Fruit fly (Drosophila melanogaster) whole organism, embryonic: ENCODE measurements around the gene Rrp46.

Source experiments
- Ada2b ChIP-seq: fragments of 200-800 bp; sonication (Bioruptor generic); IDR thresholded peaks from 2 replicates; pipeline ENCODE4 v1.3.6; 2022; ENCODE audit warnings: missing biosample characterization, missing genetic modification characterization
- Adf1 ChIP-seq: fragments of 200-800 bp; sonication (Bioruptor generic); IDR thresholded peaks from 2 replicates; pipeline ENCODE4 v1.3.6; 2022; ENCODE audit warnings: missing biosample characterization, missing genetic modification characterization
- Atf-2 ChIP-seq: fragments of 200-800 bp; sonication (Bioruptor generic); optimal IDR thresholded peaks from 2 replicates; lab custom pipeline; 2016; ENCODE audit warnings: missing biosample characterization, missing genetic modification characterization
- CG11456 ChIP-seq: fragments of 200-800 bp; sonication (Bioruptor generic); IDR thresholded peaks from 3 replicates; pipeline ENCODE4 v1.3.6; 2022; ENCODE audit warnings: missing biosample characterization, missing genetic modification characterization
- CG12155 ChIP-seq: fragments of 200-800 bp; sonication (Bioruptor generic); optimal IDR thresholded peaks from 3 replicates; lab custom pipeline; 2016; ENCODE audit warnings: missing biosample characterization, missing genetic modification characterization
- CG15601 ChIP-seq: fragments of 200-800 bp; sonication (Bioruptor generic); optimal IDR thresholded peaks from 3 replicates; lab custom pipeline; 2019; ENCODE audit warnings: missing biosample characterization, mild to moderate bottlenecking, missing genetic modification characterization, moderate library complexity
- CG1647 ChIP-seq: fragments of 200-800 bp; sonication (Bioruptor generic); optimal IDR thresholded peaks from 3 replicates; lab custom pipeline; 2016; ENCODE audit warnings: missing biosample characterization, missing genetic modification characterization
- CG17829 ChIP-seq: fragments of 200-800 bp; optimal IDR thresholded peaks from 2 replicates; lab custom pipeline; 2019; ENCODE audit warnings: missing biosample characterization, mild to moderate bottlenecking, missing genetic modification characterization, moderate library complexity
- CG18011 ChIP-seq: fragments of 200-800 bp; sonication (Bioruptor generic); optimal IDR thresholded peaks from 2 replicates; lab custom pipeline; 2017; ENCODE audit warnings: missing biosample characterization, missing genetic modification characterization, mild to moderate bottlenecking, moderate library complexity, missing genotype
- CG2875 ChIP-seq: fragments of 200-800 bp; sonication (Bioruptor generic); optimal IDR thresholded peaks from 2 replicates; lab custom pipeline; 2017; ENCODE audit warnings: missing biosample characterization, mild to moderate bottlenecking, missing genetic modification characterization, missing genetic modification reagents
- CG3995 ChIP-seq: fragments of 200-800 bp; sonication (Bioruptor generic); optimal IDR thresholded peaks from 3 replicates; lab custom pipeline; 2016; ENCODE audit warnings: missing biosample characterization, missing genetic modification characterization
- CG4424 ChIP-seq: fragments of 200-800 bp; sonication (Bioruptor generic); optimal IDR thresholded peaks from 3 replicates; lab custom pipeline; 2016; ENCODE audit warnings: missing biosample characterization, missing genetic modification characterization
- CG5245 ChIP-seq: fragments of 200-800 bp; sonication (Bioruptor generic); optimal IDR thresholded peaks from 3 replicates; lab custom pipeline; 2016; ENCODE audit warnings: missing biosample characterization, missing genetic modification characterization
- CG5953 ChIP-seq: fragments of 200-800 bp; sonication (Bioruptor generic); IDR thresholded peaks from 2 replicates; pipeline ENCODE4 v1.3.6; 2022; ENCODE audit warnings: missing biosample characterization, missing genetic modification characterization
- CG6683 ChIP-seq: fragments of 200-800 bp; sonication (Bioruptor generic); optimal IDR thresholded peaks from 2 replicates; lab custom pipeline; 2017; ENCODE audit warnings: missing biosample characterization, mild to moderate bottlenecking, missing genetic modification characterization, missing genetic modification reagents
- CG8281 ChIP-seq: fragments of 200-800 bp; sonication (Bioruptor generic); optimal IDR thresholded peaks from 2 replicates; lab custom pipeline; 2018; ENCODE audit warnings: missing biosample characterization, mild to moderate bottlenecking, missing genetic modification characterization, moderate library complexity
- Dll ChIP-seq: fragments of 200-800 bp; sonication (Bioruptor generic); IDR thresholded peaks from 4 replicates; pipeline ENCODE4 v1.3.6; 2022; ENCODE audit warnings: missing biosample characterization, missing genetic modification characterization; ENCODE audit not compliant: partially characterized antibody
- Doc2 ChIP-seq: fragments of 200-800 bp; sonication (Bioruptor generic); IDR thresholded peaks from 2 replicates; pipeline ENCODE4 v1.3.6; 2022; ENCODE audit warnings: missing biosample characterization, missing genetic modification characterization
- Eip74EF ChIP-seq, 2 experiments: fragments of 200-800 bp in 1 of 2; fragments of >200 bp in 1 of 2; sonication (Bioruptor generic) in 1 of 2; optimal IDR thresholded peaks; 2 replicates each; lab custom pipeline; 2017 to 2019; ENCODE audit warnings: missing biosample characterization in 2 of 2, missing genetic modification characterization in 2 of 2, mild to moderate bottlenecking in 1 of 2, moderate library complexity in 1 of 2
- Elba2 ChIP-seq: fragments of 200-800 bp; sonication (Bioruptor generic); optimal IDR thresholded peaks from 3 replicates; lab custom pipeline; 2016; ENCODE audit warnings: missing biosample characterization, missing genetic modification characterization
- Fer3 ChIP-seq: fragments of 200-800 bp; sonication (Bioruptor generic); optimal IDR thresholded peaks from 2 replicates; lab custom pipeline; 2018; ENCODE audit warnings: missing biosample characterization, mild to moderate bottlenecking, missing genetic modification characterization, moderate library complexity
- Hr78 ChIP-seq, 2 experiments: fragments of 200-800 bp in 1 of 2; fragments of >200 bp in 1 of 2; sonication (Bioruptor generic) in 1 of 2; optimal IDR thresholded peaks; 2 replicates each; lab custom pipeline; 2017 to 2019; ENCODE audit warnings: missing biosample characterization in 2 of 2, missing genetic modification characterization in 2 of 2, mild to moderate bottlenecking in 1 of 2, moderate library complexity in 1 of 2
- Lhr ChIP-seq: fragments of 200-800 bp; sonication (Bioruptor generic); optimal IDR thresholded peaks from 3 replicates; lab custom pipeline; 2017; ENCODE audit warnings: mild to moderate bottlenecking, missing biosample characterization, missing genetic modification reagents, missing genetic modification characterization
- NFAT ChIP-seq: fragments of 200-800 bp; sonication (Bioruptor generic); IDR thresholded peaks from 2 replicates; pipeline ENCODE4 v1.3.6; 2022; ENCODE audit warnings: missing biosample characterization, missing genetic modification characterization
- Nf-YC ChIP-seq: fragments of 200-800 bp; optimal IDR thresholded peaks from 3 replicates; lab custom pipeline; 2019; ENCODE audit warnings: missing biosample characterization, mild to moderate bottlenecking, missing genetic modification characterization, moderate library complexity
- Sox100B ChIP-seq: fragments of 200-800 bp; sonication (Bioruptor generic); optimal IDR thresholded peaks from 3 replicates; lab custom pipeline; 2018; ENCODE audit warnings: missing biosample characterization, mild to moderate bottlenecking, missing genetic modification characterization
- Vsx1 ChIP-seq: fragments of 200-800 bp; sonication (Bioruptor generic); optimal IDR thresholded peaks from 2 replicates; lab custom pipeline; 2017; ENCODE audit warnings: missing biosample characterization, mild to moderate bottlenecking, missing genetic modification characterization, missing genetic modification reagents
- bigmax ChIP-seq: fragments of 200-800 bp; sonication (Bioruptor generic); optimal IDR thresholded peaks from 2 replicates; lab custom pipeline; 2018; ENCODE audit warnings: missing biosample characterization, mild to moderate bottlenecking, missing genetic modification characterization
- cas ChIP-seq: fragments of 200-800 bp; sonication (Bioruptor generic); IDR thresholded peaks from 2 replicates; pipeline ENCODE4 v1.3.6; 2022; ENCODE audit warnings: missing biosample characterization, missing genetic modification characterization
- chm ChIP-seq: fragments of 200-800 bp; sonication (Bioruptor generic); IDR thresholded peaks from 2 replicates; pipeline ENCODE4 v1.3.6; 2022; ENCODE audit warnings: missing biosample characterization, missing genetic modification characterization
- corto ChIP-seq: fragments of 200-800 bp; sonication (Bioruptor generic); optimal IDR thresholded peaks from 2 replicates; lab custom pipeline; 2016; ENCODE audit warnings: missing biosample characterization, mild to moderate bottlenecking, missing genetic modification characterization, moderate library complexity
- dmrt11E ChIP-seq: fragments of 200-800 bp; sonication (Bioruptor generic); optimal IDR thresholded peaks from 3 replicates; lab custom pipeline; 2018; ENCODE audit warnings: missing biosample characterization, mild to moderate bottlenecking, missing genetic modification characterization, moderate library complexity
- exex ChIP-seq: fragments of 200-800 bp; sonication (Bioruptor generic); optimal IDR thresholded peaks from 4 replicates; lab custom pipeline; 2018; ENCODE audit warnings: missing biosample characterization, mild to moderate bottlenecking, missing genetic modification characterization, moderate library complexity
- gem ChIP-seq: fragments of 200-800 bp; sonication (Bioruptor generic); optimal IDR thresholded peaks from 2 replicates; lab custom pipeline; 2019; ENCODE audit warnings: missing biosample characterization, mild to moderate bottlenecking, missing genetic modification characterization, moderate library complexity
- her ChIP-seq: fragments of 200-800 bp; sonication (Bioruptor generic); optimal IDR thresholded peaks from 2 replicates; lab custom pipeline; 2016; ENCODE audit warnings: missing biosample characterization, missing genetic modification characterization
- hkb ChIP-seq, 2 experiments: fragments of 200-800 bp in 1 of 2; fragments of >200 bp in 1 of 2; sonication (Bioruptor generic) in 1 of 2; IDR thresholded peaks in 1 of 2; optimal IDR thresholded peaks in 1 of 2; 2 replicates each; pipeline versions ENCODE4 v1.3.6 to Lab custom; 2017 to 2022; ENCODE audit warnings: missing biosample characterization in 1 of 2, missing genetic modification characterization in 1 of 2
- knrl ChIP-seq: fragments of 200-800 bp; sonication (Bioruptor generic); IDR thresholded peaks from 3 replicates; pipeline ENCODE4 v1.3.6; 2022; ENCODE audit warnings: missing biosample characterization, missing genetic modification characterization; ENCODE audit not compliant: partially characterized antibody
- lbe ChIP-seq: fragments of 200-800 bp; sonication (Bioruptor generic); optimal IDR thresholded peaks from 2 replicates; lab custom pipeline; 2016; ENCODE audit warnings: missing biosample characterization, mild to moderate bottlenecking, missing genetic modification characterization
- mld ChIP-seq: fragments of 200-800 bp; sonication (Bioruptor generic); IDR thresholded peaks from 3 replicates; pipeline ENCODE4 v1.3.6; 2022; ENCODE audit warnings: missing biosample characterization, missing genetic modification characterization; ENCODE audit not compliant: partially characterized antibody
- nmo ChIP-seq: fragments of 200-800 bp; sonication (Bioruptor generic); optimal IDR thresholded peaks from 2 replicates; lab custom pipeline; 2018; ENCODE audit warnings: missing biosample characterization, mild to moderate bottlenecking, missing genetic modification characterization, moderate library complexity
- psq ChIP-seq: fragments of 200-800 bp; sonication (Bioruptor generic); optimal IDR thresholded peaks from 2 replicates; lab custom pipeline; 2017; ENCODE audit warnings: missing biosample characterization, missing genetic modification characterization
- sc ChIP-seq, 3 experiments: fragments of >200 bp in 2 of 3; fragments of 200-800 bp in 1 of 3; sonication (Bioruptor generic) in 1 of 3; optimal IDR thresholded peaks; 2 replicates in 2 of 3; 3 replicates in 1 of 3; lab custom pipeline; 2017; ENCODE audit warnings: mild to moderate bottlenecking in 1 of 3, missing biosample characterization in 1 of 3, missing genetic modification characterization in 1 of 3, missing genetic modification reagents in 1 of 3
- shn ChIP-seq: fragments of 200-800 bp; sonication (Bioruptor generic); optimal IDR thresholded peaks from 3 replicates; lab custom pipeline; 2016; ENCODE audit warnings: missing biosample characterization, missing genetic modification characterization
- tgo ChIP-seq: fragments of 200-800 bp; sonication (Bioruptor generic); IDR thresholded peaks from 3 replicates; pipeline ENCODE4 v1.3.6; 2022; ENCODE audit warnings: missing biosample characterization, missing genetic modification characterization
- tup ChIP-seq: fragments of 200-800 bp; sonication (Bioruptor generic); optimal IDR thresholded peaks from 2 replicates; lab custom pipeline; 2016; ENCODE audit warnings: missing biosample characterization, mild to moderate bottlenecking, missing genetic modification characterization, moderate library complexity
- unpg ChIP-seq: fragments of 200-800 bp; sonication (Bioruptor generic); optimal IDR thresholded peaks from 3 replicates; lab custom pipeline; 2018; ENCODE audit warnings: missing biosample characterization, mild to moderate bottlenecking, missing genetic modification characterization, moderate library complexity
- usp ChIP-seq: fragments of >200 bp; optimal IDR thresholded peaks from 2 replicates; lab custom pipeline; 2017; ENCODE audit warnings: missing biosample characterization, missing genetic modification characterization
- zf30C ChIP-seq: fragments of 200-800 bp; sonication (Bioruptor generic); optimal IDR thresholded peaks from 3 replicates; lab custom pipeline; 2018; ENCODE audit warnings: missing biosample characterization, mild to moderate bottlenecking, missing genetic modification characterization

Rrp46 gene

dm6 chr3R:10415923-10416322, 2.8 kb downstream of the Rrp46 start, which contains the start of gene CG6345 (continued):
- TF ChIP-seq CG1647 (GFP tag; lab: Kevin White, UChicago) (peak; percentile 81), unpg (GFP tag; lab: Kevin White, UChicago) (peak; percentile 83), Ada2b (GFP tag; lab: Robert Waterston, UW) (peak; percentile 70), shn (GFP tag; lab: Kevin White, UChicago) (peak; percentile 85), CG5953 (GFP tag; lab: Robert Waterston, UW) (no peak; the same call in 1 of the 2 replicates), Hr78 (GFP tag; optimal IDR thresholded peaks at IDR 0.05; lab: Kevin White, UChicago) (no peak), corto (GFP tag; lab: Kevin White, UChicago) (no peak), CG8281 (tag; lab: Kevin White, UChicago) (peak; percentile 62), usp (GFP tag; lab: Kevin White, UChicago) (no peak), CG11456 (GFP tag; lab: Robert Waterston, UW) (peak; percentile 96), gem (tag; lab: Kevin White, UChicago) (peak; percentile 78), CG5245 (GFP tag; lab: Kevin White, UChicago) (peak; percentile 93), bigmax (peak; percentile 44), chm (GFP tag; lab: Robert Waterston, UW) (peak; percentile 89), CG17829 (peak; percentile 90), CG12155 (GFP tag; lab: Kevin White, UChicago) (peak; percentile 63), Vsx1 (GFP tag; lab: Kevin White, UChicago) (peak; percentile 86), cas (GFP tag; lab: Robert Waterston, UW) (no peak), Eip74EF (GFP tag; optimal IDR thresholded peaks at IDR 0.05; lab: Kevin White, UChicago) (peak in 1 of 2 experiments; percentile 31), NFAT (peak; percentile 82), Lhr (GFP tag; lab: Kevin White, UChicago) (peak; percentile 86), Adf1 (GFP tag; lab: Robert Waterston, UW) (peak; percentile 22; the same call in 1 of the 2 replicates), zf30C (peak; percentile 7), mld (no peak), psq (GFP tag; lab: Kevin White, UChicago) (peak; percentile 26), Dll (GFP tag; lab: Robert Waterston, UW) (no peak), CG4424 (GFP tag; lab: Kevin White, UChicago) (peak; percentile 93), tup (peak; percentile 69), Sox100B (GFP tag; lab: Kevin White, UChicago) (peak; percentile 87), Fer3 (tag; lab: Kevin White, UChicago) (peak; percentile 84), exex (peak; percentile 28), her (GFP tag; lab: Kevin White, UChicago) (peak; percentile 78), CG18011 (GFP tag; lab: Kevin White, UChicago) (peak; percentile 56), sc (optimal IDR thresholded peaks at IDR 0.05; lab: Kevin White, UChicago) (no peak), sc (GFP tag; optimal IDR thresholded peaks at IDR 0.05; lab: Kevin White, UChicago) (peak; percentile 78), hkb (optimal IDR thresholded peaks at IDR 0.05; lab: Kevin White, UChicago) (no peak), hkb (GFP tag; IDR thresholded peaks at IDR 0.05; lab: Robert Waterston, UW) (peak; percentile 71), CG15601 (tag; lab: Kevin White, UChicago) (peak; percentile 80), CG2875 (GFP tag; lab: Kevin White, UChicago) (peak; percentile 89), CG3995 (GFP tag; lab: Kevin White, UChicago) (peak; percentile 57), nmo (GFP tag; lab: Kevin White, UChicago) (peak; percentile 77), knrl (peak; percentile 41; the same call in 1 of the 3 replicates), CG6683 (peak; percentile 81), Elba2 (peak; percentile 50), dmrt11E (tag; lab: Kevin White, UChicago) (peak; percentile 75), Atf-2 (GFP tag; lab: Kevin White, UChicago) (peak; percentile 83), Nf-YC (tag; lab: Kevin White, UChicago) (peak; percentile 81), Doc2 (GFP tag; lab: Robert Waterston, UW) (no peak), tgo (GFP tag; lab: Robert Waterston, UW) (peak; percentile 73), lbe (peak; percentile 48)
